Worm (Caenorhabditis elegans): ENCODE results near the gene T14G12.6.

T14G12.6 gene

ce11 chrX:3758399-3758798 lies 846 bp downstream of the T14G12.6 start, which contains the start of gene T14G12.12:
TSS of gene T14G12.12 (minus strand) at chrX:3758499.
- TF ChIP-seq nhr-102 (tag; optimal IDR thresholded peaks at IDR 0.05): no peak
- no peak for TF ChIP-seq nhr-11 (tag; optimal IDR thresholded peaks at IDR 0.05)

ce11 chrX:3756238-3756637 lies 3.0 kb downstream of the T14G12.6 start:
- TF ChIP-seq dmd-6 (GFP tag; IDR thresholded peaks at IDR 0.05): no peak
- no peak for TF ChIP-seq fos-1 (tag; optimal IDR thresholded peaks at IDR 0.05)
- no peak for TF ChIP-seq snpc-4 (tag; optimal IDR thresholded peaks at IDR 0.05)
- TF ChIP-seq ceh-20 (GFP tag; IDR thresholded peaks at IDR 0.05): no peak
- TF ChIP-seq jun-1 (tag; optimal IDR thresholded peaks at IDR 0.05): no peak
- no peak for TF ChIP-seq nhr-6 (tag; optimal IDR thresholded peaks at IDR 0.05)
- TF ChIP-seq ztf-11 (tag; optimal IDR thresholded peaks at IDR 0.05): no peak
- TF ChIP-seq nhr-28 (tag; optimal IDR thresholded peaks at IDR 0.05): no peak
- TF ChIP-seq saeg-2 (GFP tag; IDR thresholded peaks at IDR 0.05): no peak
- TF ChIP-seq lin-1 (GFP tag; IDR thresholded peaks at IDR 0.05): no peak
- TF ChIP-seq hlh-11 (tag; optimal IDR thresholded peaks at IDR 0.05): no peak
- no peak for TF ChIP-seq nhr-76 (tag; optimal IDR thresholded peaks at IDR 0.05)
- TF ChIP-seq pqm-1 (tag; optimal IDR thresholded peaks at IDR 0.05): no peak
- TF ChIP-seq duxl-1 (tag; optimal IDR thresholded peaks at IDR 0.05; ENCODE audit: poor library complexity): no peak
- TF ChIP-seq aha-1 (tag): no peak
- no peak for TF ChIP-seq ceh-44 (GFP tag; IDR thresholded peaks at IDR 0.05)
- no peak for TF ChIP-seq Y105C5A.15 (GFP tag; IDR thresholded peaks at IDR 0.05)

- TF ChIP-seq T20F7.1 (GFP tag; optimal IDR thresholded peaks at IDR 0.05) (no peak), nhr-237 (tag; optimal IDR thresholded peaks at IDR 0.05) (no peak), daf-8 (GFP tag; IDR thresholded peaks at IDR 0.05) (no peak), hlh-30 (tag; optimal IDR thresholded peaks at IDR 0.05; ENCODE audit: insufficient read depth) (no peak), unc-39 (tag; optimal IDR thresholded peaks at IDR 0.05) (no peak), ama-1 (optimal IDR thresholded peaks at IDR 0.05) (no peak), nhr-76 (tag; optimal IDR thresholded peaks at IDR 0.05) (no peak), Y105C5A.15 (GFP tag; IDR thresholded peaks at IDR 0.05) (no peak), T26A8.4 (GFP tag; IDR thresholded peaks at IDR 0.05) (no peak), mes-2 (tag; optimal IDR thresholded peaks at IDR 0.05; ENCODE audit: poor library complexity, severe bottlenecking) (no peak), fos-1 (tag; optimal IDR thresholded peaks at IDR 0.05) (no peak), ztf-7 (tag; optimal IDR thresholded peaks at IDR 0.05) (no peak), D1046.2 (GFP tag; IDR thresholded peaks at IDR 0.05) (no peak), zag-1 (tag; optimal IDR thresholded peaks at IDR 0.05) (no peak), lin-1 (GFP tag; IDR thresholded peaks at IDR 0.05) (no peak), cey-2 (tag; optimal IDR thresholded peaks at IDR 0.05; ENCODE audit: borderline replicate concordance, insufficient read depth) (no peak)
Measured at ce11 chrX:3755753-3756152, 3.5 kb downstream of the T14G12.6 start.

- no peak for TF ChIP-seq spr-1 (tag; optimal IDR thresholded peaks at IDR 0.05)
- peak; percentile 94 for TF ChIP-seq set-16 (GFP tag; IDR thresholded peaks at IDR 0.05)
- peak; percentile 40 for TF ChIP-seq aha-1 (tag)
Measured at ce11 chrX:3752443-3752842, 6.8 kb downstream of the T14G12.6 start.

- TF ChIP-seq nhr-77 (tag; optimal IDR thresholded peaks at IDR 0.05): no peak
- TF ChIP-seq set-16 (GFP tag; IDR thresholded peaks at IDR 0.05): peak; percentile 69; the same call in 1 of the 2 replicates
- no peak for TF ChIP-seq F37D6.2 (tag; optimal IDR thresholded peaks at IDR 0.05)
- TF ChIP-seq nhr-102 (tag; optimal IDR thresholded peaks at IDR 0.05): no peak
- no peak for TF ChIP-seq spr-3 (GFP tag; optimal IDR thresholded peaks at IDR 0.05)
Measured at ce11 chrX:3751370-3751769, 7.9 kb downstream of the T14G12.6 start.

All from whole organism, L4 larva.